Fruit fly (Drosophila melanogaster): ENCODE data around the gene Hmgcr.

Gene Hmgcr

dm6 chr3R:23722680-23723372, 10.3 kb upstream of the Hmgcr start, which contains the start of gene CG10365 (continued):
- peak; percentile 73 for TF ChIP-seq CG10654 (GFP tag; optimal IDR thresholded peaks at IDR 0.05)
- peak in 1 of 2 experiments; percentile 14 for TF ChIP-seq chif (GFP tag; optimal IDR thresholded peaks at IDR 0.05)
- TF ChIP-seq Dref (GFP tag; IDR thresholded peaks at IDR 0.05): no peak
- peak; percentile 67 for TF ChIP-seq Oaz (GFP tag; IDR thresholded peaks at IDR 0.05)
- peak; percentile 90 for TF ChIP-seq CG11695 (GFP tag; IDR thresholded peaks at IDR 0.05)
- TF ChIP-seq CG16863 (GFP tag; optimal IDR thresholded peaks at IDR 0.05): no peak
- no peak for TF ChIP-seq Kr (GFP tag; optimal IDR thresholded peaks at IDR 0.05)
- TF ChIP-seq CG30403 (GFP tag; optimal IDR thresholded peaks at IDR 0.05): peak; percentile 90
- peak; percentile 83 for TF ChIP-seq CG14441 (GFP tag; IDR thresholded peaks at IDR 0.05)
- no peak for TF ChIP-seq CG4282 (GFP tag; optimal IDR thresholded peaks at IDR 0.05)
- TF ChIP-seq sens (GFP tag): peak; percentile 57
- TF ChIP-seq sna (GFP tag; IDR thresholded peaks at IDR 0.05; ENCODE audit: partially characterized antibody): no peak
- no peak for TF ChIP-seq HmgD (GFP tag; optimal IDR thresholded peaks at IDR 0.05)
- no peak for TF ChIP-seq CG4360 (GFP tag; IDR thresholded peaks at IDR 0.05)
- TF ChIP-seq bab2 (GFP tag; optimal IDR thresholded peaks at IDR 0.05): peak; percentile 21
- no peak for TF ChIP-seq CG3995 (GFP tag; optimal IDR thresholded peaks at IDR 0.05)
- no peak for TF ChIP-seq CG17186 (GFP tag; optimal IDR thresholded peaks at IDR 0.05)
- TF ChIP-seq pan (optimal IDR thresholded peaks at IDR 0.05): no peak
- peak in 1 of 2 experiments; percentile 93 for TF ChIP-seq pan (GFP tag; optimal IDR thresholded peaks at IDR 0.05 in 1 of 2, IDR thresholded peaks at IDR 0.05 in 1 of 2)
- TF ChIP-seq CG3065 (GFP tag; optimal IDR thresholded peaks at IDR 0.05): peak; percentile 3
- TF ChIP-seq H15 (GFP tag; IDR thresholded peaks at IDR 0.05): peak; percentile 67
- TF ChIP-seq onecut (GFP tag; IDR thresholded peaks at IDR 0.05): peak; percentile 74
- peak; percentile 32; the same call in 1 of the 2 replicates for TF ChIP-seq CG10321 (GFP tag; IDR thresholded peaks at IDR 0.05)
- TF ChIP-seq CG1647 (GFP tag; optimal IDR thresholded peaks at IDR 0.05): no peak
- TF ChIP-seq ftz-f1 (GFP tag; optimal IDR thresholded peaks at IDR 0.05): no peak
- TF ChIP-seq Dad (GFP tag; optimal IDR thresholded peaks at IDR 0.05): no peak
- peak; percentile 70 for TF ChIP-seq ewg (GFP tag; optimal IDR thresholded peaks at IDR 0.05)
- TF ChIP-seq CG13894 (tag; optimal IDR thresholded peaks at IDR 0.05): peak; percentile 86
- peak in 1 of 2 experiments; percentile 97 for TF ChIP-seq Hr51 (GFP tag; optimal IDR thresholded peaks at IDR 0.05)
- peak; percentile 89 for TF ChIP-seq phol (tag; optimal IDR thresholded peaks at IDR 0.05)
- TF ChIP-seq CG9437 (GFP tag; optimal IDR thresholded peaks at IDR 0.05): peak; percentile 87
- TF ChIP-seq so (GFP tag; IDR thresholded peaks at IDR 0.05): peak; percentile 79
- no peak for TF ChIP-seq CG17802 (tag; optimal IDR thresholded peaks at IDR 0.05)
- no peak for TF ChIP-seq mld (GFP tag; IDR thresholded peaks at IDR 0.05; ENCODE audit: partially characterized antibody)
- TF ChIP-seq dysf (GFP tag; IDR thresholded peaks at IDR 0.05): peak; percentile 89
- TF ChIP-seq CG2120 (GFP tag; optimal IDR thresholded peaks at IDR 0.05): peak; percentile 81
- TF ChIP-seq NFAT (GFP tag; IDR thresholded peaks at IDR 0.05): peak; percentile 50; the same call in 1 of the 2 replicates
- peak; percentile 72 for TF ChIP-seq CrebB (tag; optimal IDR thresholded peaks at IDR 0.05)
- no peak for TF ChIP-seq CG12071 (GFP tag; optimal IDR thresholded peaks at IDR 0.05)
- peak; percentile 90 for TF ChIP-seq CG8388 (GFP tag; optimal IDR thresholded peaks at IDR 0.05)
- no peak for TF ChIP-seq sens-2 (GFP tag; IDR thresholded peaks at IDR 0.05)
- TF ChIP-seq fd96Cb (tag; optimal IDR thresholded peaks at IDR 0.05): peak; percentile 86
- peak; percentile 16 to 77 for TF ChIP-seq bsh (GFP tag; optimal IDR thresholded peaks at IDR 0.05)
- no peak for TF ChIP-seq CG6791 (GFP tag; IDR thresholded peaks at IDR 0.05; ENCODE audit: partially characterized antibody)
- no peak for TF ChIP-seq Stat92E (GFP tag; optimal IDR thresholded peaks at IDR 0.05)
- no peak for TF ChIP-seq Dip2 (GFP tag; IDR thresholded peaks at IDR 0.05)
- TF ChIP-seq vvl (GFP tag; IDR thresholded peaks at IDR 0.05): peak; percentile 93
- TF ChIP-seq Ssrp (tag; optimal IDR thresholded peaks at IDR 0.05): peak; percentile 81
- peak; percentile 93 for TF ChIP-seq CG17359 (tag; optimal IDR thresholded peaks at IDR 0.05)
- TF ChIP-seq ranshi (GFP tag; IDR thresholded peaks at IDR 0.05): peak; percentile 88
